Fruit fly (Drosophila melanogaster): Measurements from ENCODE around the gene mura.

mura gene

dm6 chr3R:9550265-9551012 is 1.2 kb downstream of the mura start:
- no peak for TF ChIP-seq noc (tag; optimal IDR thresholded peaks at IDR 0.05)

dm6 chr3R:9548769-9549168 is 2.8 kb downstream of the mura start:
- no peak for TF ChIP-seq noc (tag; optimal IDR thresholded peaks at IDR 0.05)

- no peak for TF ChIP-seq noc (tag; optimal IDR thresholded peaks at IDR 0.05)
Observed at dm6 chr3R:9546808-9547381, 4.7 kb downstream of the mura start.

dm6 chr3R:9543495-9544180 is 8.0 kb downstream of the mura start:
- no peak for TF ChIP-seq noc (tag; optimal IDR thresholded peaks at IDR 0.05)

dm6 chr3R:9534595-9535217 is 16.9 kb downstream of the mura start:
- TF ChIP-seq noc (tag; optimal IDR thresholded peaks at IDR 0.05): no peak

- TF ChIP-seq noc (tag; optimal IDR thresholded peaks at IDR 0.05): peak; percentile 79
Observed at dm6 chr3R:9534125-9534496, 17.5 kb downstream of the mura start.

- TF ChIP-seq noc (tag; optimal IDR thresholded peaks at IDR 0.05): peak; percentile 98
Observed at dm6 chr3R:9533181-9534124, 18.2 kb downstream of the mura start.

dm6 chr3R:9532437-9533180 is 19.0 kb downstream of the mura start, which contains the start of gene by:
TSS of gene by (minus strand) at chr3R:9533011.
- TF ChIP-seq noc (tag; optimal IDR thresholded peaks at IDR 0.05): no peak

dm6 chr3R:9529913-9530312 is 21.7 kb downstream of the mura start:
- TF ChIP-seq noc (tag; optimal IDR thresholded peaks at IDR 0.05): no peak

- TF ChIP-seq noc (tag; optimal IDR thresholded peaks at IDR 0.05): no peak
Observed at dm6 chr3R:9529387-9529897, 22.2 kb downstream of the mura start.

dm6 chr3R:9527907-9528842 is 23.4 kb downstream of the mura start:
- peak; percentile 96 for TF ChIP-seq noc (tag; optimal IDR thresholded peaks at IDR 0.05)

dm6 chr3R:9516400-9516852 is 35.2 kb downstream of the mura start:
- no peak for TF ChIP-seq noc (tag; optimal IDR thresholded peaks at IDR 0.05)

dm6 chr3R:9515860-9516344 is 35.7 kb downstream of the mura start, which contains the start of the genes mRpL47, CG8176 and Kdm3:
TSS of gene mRpL47 (minus strand) at chr3R:9515908.
TSS of gene CG8176 (plus strand) at chr3R:9516007.
TSS of gene Kdm3 (plus strand) at chr3R:9516007.
- peak; percentile 42 for TF ChIP-seq noc (tag; optimal IDR thresholded peaks at IDR 0.05)

Measured in whole organism, larva.